Fruit fly (Drosophila melanogaster): Measurements from ENCODE around the gene mid.

mid gene

DNA sequence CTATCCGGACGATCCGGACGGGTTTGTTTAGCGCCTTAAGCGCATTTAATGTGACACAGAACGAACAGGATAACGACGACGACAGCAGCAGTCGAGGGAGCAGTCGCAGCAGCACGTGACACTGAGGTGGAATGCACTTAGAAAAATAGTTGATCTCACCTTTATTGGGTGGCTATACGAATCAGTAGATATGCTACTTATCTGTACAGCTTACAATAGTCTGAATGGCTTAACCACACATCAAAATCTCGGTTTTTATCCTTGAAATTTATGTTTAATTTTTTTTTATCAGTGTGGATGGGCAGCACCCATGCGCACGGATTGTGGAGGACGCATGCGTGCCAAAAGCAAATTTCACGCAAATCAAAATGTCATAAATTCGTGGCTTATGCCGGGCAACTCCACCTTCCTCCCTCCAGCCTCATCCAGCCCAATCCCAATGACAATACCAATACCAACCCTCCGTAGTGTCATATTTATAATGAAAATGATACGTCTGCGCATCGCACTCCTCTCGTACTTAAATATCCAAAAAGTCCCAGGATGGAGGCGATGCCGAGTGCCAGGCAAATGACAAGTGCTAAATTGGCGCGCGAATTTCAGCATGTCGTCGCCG lies 46.5 kb downstream of the mid start (continued):
- TF ChIP-seq CG14050 (GFP tag; IDR thresholded peaks at IDR 0.05) (no peak), sens (GFP tag) (peak; percentile 69), Ptx1 (GFP tag; IDR thresholded peaks at IDR 0.05) (0 out of 2 replicates have a peak, but pooled peaks have one; percentile 12), CG6813 (GFP tag; optimal IDR thresholded peaks at IDR 0.05) (no peak), MESR4 (GFP tag; optimal IDR thresholded peaks at IDR 0.05) (no peak), C15 (GFP tag; IDR thresholded peaks at IDR 0.05) (no peak), ewg (GFP tag; optimal IDR thresholded peaks at IDR 0.05) (peak; percentile 30), Med (GFP tag) (no peak), CG9797 (GFP tag; optimal IDR thresholded peaks at IDR 0.05) (no peak), Hmx (GFP tag; optimal IDR thresholded peaks at IDR 0.05) (no peak), CG9876 (GFP tag; optimal IDR thresholded peaks at IDR 0.05) (no peak), CG7357 (GFP tag; IDR thresholded peaks at IDR 0.05) (no peak), Ets97D (GFP tag; optimal IDR thresholded peaks at IDR 0.05) (no peak)

DNA sequence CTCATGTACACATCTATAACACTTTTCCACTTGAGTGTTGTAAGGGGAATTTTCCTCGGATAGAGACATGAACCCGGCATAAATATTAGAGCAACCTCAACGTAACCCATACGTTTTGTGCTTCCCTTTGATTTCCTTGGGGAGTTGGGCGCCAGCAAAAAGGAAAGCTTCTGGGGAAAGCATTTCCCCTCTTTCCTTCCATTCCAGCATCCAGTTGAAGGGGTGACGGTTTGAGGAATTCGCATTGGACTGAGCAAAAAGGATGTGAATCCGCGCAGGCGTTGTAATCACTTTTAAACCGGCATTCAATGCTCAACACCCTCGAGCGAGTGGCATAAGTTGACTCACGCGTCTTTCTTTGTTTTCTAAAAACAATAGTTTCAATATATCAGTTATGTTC lies 53.5 kb downstream of the mid start:
- TF ChIP-seq CG2712 (tag; optimal IDR thresholded peaks at IDR 0.05) (no peak), her (GFP tag; optimal IDR thresholded peaks at IDR 0.05) (no peak), CG12391 (tag; optimal IDR thresholded peaks at IDR 0.05) (no peak), Drgx (GFP tag; IDR thresholded peaks at IDR 0.05) (no peak), Fer2 (tag; optimal IDR thresholded peaks at IDR 0.05) (no peak), CG17612 (GFP tag; IDR thresholded peaks at IDR 0.05) (no peak), lola (GFP tag; optimal IDR thresholded peaks at IDR 0.05) (no peak), sna (GFP tag; IDR thresholded peaks at IDR 0.05; ENCODE audit: partially characterized antibody) (no peak), CG2199 (GFP tag; IDR thresholded peaks at IDR 0.05) (no peak), dmrt11E (tag; optimal IDR thresholded peaks at IDR 0.05) (no peak), z (GFP tag; IDR thresholded peaks at IDR 0.05) (peak; percentile 54; the same call in 1 of the 3 replicates), cwo (GFP tag; optimal IDR thresholded peaks at IDR 0.05) (no peak), Pdp1 (GFP tag; optimal IDR thresholded peaks at IDR 0.05) (no peak), CG7987 (GFP tag; optimal IDR thresholded peaks at IDR 0.05) (no peak), dati (GFP tag; IDR thresholded peaks at IDR 0.05) (no peak), Nf-YC (tag; optimal IDR thresholded peaks at IDR 0.05) (peak; percentile 74), klu (GFP tag; IDR thresholded peaks at IDR 0.05) (no peak), eyg (GFP tag; optimal IDR thresholded peaks at IDR 0.05) (no peak), Stat92E (GFP tag; optimal IDR thresholded peaks at IDR 0.05) (no peak), abd-A (tag; optimal IDR thresholded peaks at IDR 0.05) (peak; percentile 73), maf-S (GFP tag; optimal IDR thresholded peaks at IDR 0.05) (no peak), CG12104 (GFP tag; optimal IDR thresholded peaks at IDR 0.05) (no peak), CG8290 (GFP tag; optimal IDR thresholded peaks at IDR 0.05) (no peak), CG8290 (tag; optimal IDR thresholded peaks at IDR 0.05) (no peak), CG2129 (GFP tag; IDR thresholded peaks at IDR 0.05; ENCODE audit: partially characterized antibody) (no peak), nerfin-1 (tag; optimal IDR thresholded peaks at IDR 0.05) (no peak), stwl (tag; optimal IDR thresholded peaks at IDR 0.05) (no peak), Nf-YB (GFP tag; optimal IDR thresholded peaks at IDR 0.05) (peak; percentile 43), CG15479 (GFP tag; optimal IDR thresholded peaks at IDR 0.05) (no peak), ewg (GFP tag; optimal IDR thresholded peaks at IDR 0.05) (peak; percentile 61)

Measured in whole organism, embryonic.